Worm (Caenorhabditis elegans) whole organism, L1 larva: Measurements from ENCODE around the gene cysl-2.

Source experiments
- alr-1 ChIP-seq: fragments of 200-800 bp; sonication (Bioruptor generic); optimal IDR thresholded peaks from 2 replicates; lab custom pipeline; 2018; ENCODE audit warnings: borderline replicate concordance, mild to moderate bottlenecking, missing genetic modification characterization, missing compliant biosample characterization
- ceh-82 ChIP-seq, 3 experiments: fragments of 150-350 bp in 1 of 3; sonication (generic microtip) in 2 of 3; optimal IDR thresholded peaks; 2 replicates each; lab custom pipeline; 2014 to 2017; ENCODE audit warnings: missing biosample characterization in 3 of 3, missing genetic modification characterization in 3 of 3
- egl-27 ChIP-seq, 2 experiments: fragments of 150-350 bp in 1 of 2; sonication (generic microtip); optimal IDR thresholded peaks; 3 replicates each; lab custom pipeline; 2017 to 2018; ENCODE audit warnings: missing biosample characterization in 2 of 2, missing genetic modification characterization in 2 of 2, missing genetic modification reagents in 2 of 2
- irx-1 ChIP-seq: sonication (generic microtip); optimal IDR thresholded peaks from 2 replicates; lab custom pipeline; 2016; ENCODE audit warnings: missing genetic modification characterization, missing compliant biosample characterization
- jun-1 ChIP-seq: fragments of 150-350 bp; optimal IDR thresholded peaks from 2 replicates; lab custom pipeline; 2014; ENCODE audit warnings: missing biosample characterization, missing genetic modification reagents, missing genetic modification characterization
- mdl-1 ChIP-seq, 2 experiments: fragments of 150-350 bp; optimal IDR thresholded peaks; 2 replicates each; lab custom pipeline; 2014 to 2017; ENCODE audit warnings: missing biosample characterization in 2 of 2, missing genetic modification characterization in 2 of 2, inconsistent platforms in 1 of 2
- unc-62 ChIP-seq: fragments of 150-350 bp; optimal IDR thresholded peaks from 2 replicates; lab custom pipeline; 2014; ENCODE audit warnings: missing biosample characterization, missing genetic modification reagents, missing genetic modification characterization
- zag-1 ChIP-seq: fragments of 150-350 bp; optimal IDR thresholded peaks from 2 replicates; lab custom pipeline; 2014; ENCODE audit warnings: missing biosample characterization, missing genetic modification characterization

- TF ChIP-seq mdl-1 (tag; optimal IDR thresholded peaks at IDR 0.05; lab: Kevin White, UChicago) (no peak), alr-1 (no peak), unc-62 (no peak), ceh-82 (tag; optimal IDR thresholded peaks at IDR 0.05; lab: Kevin White, UChicago) (no peak), irx-1 (tag; lab: Kevin White, UChicago) (no peak), jun-1 (tag; lab: Kevin White, UChicago) (no peak), egl-27 (tag; optimal IDR thresholded peaks at IDR 0.05; lab: Kevin White, UChicago) (no peak), zag-1 (no peak)
Observed at ce11 chrII:14525013-14525412, 30.8 kb upstream of the cysl-2 start, which contains the start of gene F57C2.4.
